Worm (Caenorhabditis elegans) whole organism, L1 larva: ENCODE data around the gene tag-123.

Experiments
- C16A3.4 ChIP-seq: fragments of 150-350 bp; optimal IDR thresholded peaks from 2 replicates; lab custom pipeline; 2014; ENCODE audit warnings: missing biosample characterization, missing genetic modification characterization
- Y116A8C.19 ChIP-seq: sonication (generic microtip); optimal IDR thresholded peaks from 2 replicates; lab custom pipeline; 2016; ENCODE audit warnings: missing compliant biosample characterization, missing genetic modification characterization, borderline replicate concordance
- aly-2 ChIP-seq: fragments of 150-350 bp; optimal IDR thresholded peaks from 2 replicates; lab custom pipeline; 2014; ENCODE audit warnings: missing biosample characterization, missing genetic modification characterization
- blmp-1 ChIP-seq: fragments of 150-350 bp; optimal IDR thresholded peaks from 2 replicates; lab custom pipeline; 2014; ENCODE audit warnings: missing biosample characterization, missing genetic modification characterization
- ceh-63 ChIP-seq: fragments of 200-800 bp; sonication (Bioruptor generic); optimal IDR thresholded peaks from 2 replicates; lab custom pipeline; 2018; ENCODE audit warnings: mild to moderate bottlenecking, missing genetic modification characterization, missing compliant biosample characterization
- ceh-88 ChIP-seq: fragments of 200-800 bp; sonication (Bioruptor generic); IDR thresholded peaks from 2 replicates; pipeline ENCODE4 v1.3.6; 2022; ENCODE audit warnings: missing genetic modification characterization, missing compliant biosample characterization
- dsc-1 ChIP-seq: sonication (generic microtip); optimal IDR thresholded peaks from 2 replicates; lab custom pipeline; 2016; ENCODE audit warnings: mild to moderate bottlenecking, missing genetic modification characterization, missing compliant biosample characterization
- efl-1 ChIP-seq, 4 experiments: fragments of 150-350 bp; optimal IDR thresholded peaks in 3 of 4; peaks in 1 of 4; 1 replicate in 1 of 4; 2 replicates in 3 of 4; lab custom pipeline; 2014; ENCODE audit warnings: missing biosample characterization in 2 of 4, missing genetic modification characterization in 2 of 4, missing genetic modification reagents in 2 of 4
- elt-2 ChIP-seq: sonication (generic microtip); optimal IDR thresholded peaks from 2 replicates; lab custom pipeline; 2016; ENCODE audit warnings: missing genetic modification characterization, mild to moderate bottlenecking, inconsistent platforms, missing compliant biosample characterization, missing genetic modification reagents
- fkh-10 ChIP-seq: sonication (generic microtip); optimal IDR thresholded peaks from 2 replicates; lab custom pipeline; 2017; ENCODE audit warnings: missing biosample characterization, missing genetic modification reagents, missing genetic modification characterization
- fkh-8 ChIP-seq: sonication (generic microtip); optimal IDR thresholded peaks from 2 replicates; lab custom pipeline; 2016; ENCODE audit warnings: mild to moderate bottlenecking, missing genetic modification characterization, missing compliant biosample characterization
- hlh-17 ChIP-seq: fragments of 200-800 bp; sonication (Bioruptor generic); optimal IDR thresholded peaks from 2 replicates; lab custom pipeline; 2018; ENCODE audit warnings: missing genetic modification characterization, mild to moderate bottlenecking, missing compliant biosample characterization, moderate library complexity, borderline replicate concordance
- jun-1 ChIP-seq: fragments of 150-350 bp; optimal IDR thresholded peaks from 2 replicates; lab custom pipeline; 2014; ENCODE audit warnings: missing biosample characterization, missing genetic modification reagents, missing genetic modification characterization
- lin-15B ChIP-seq: fragments of 150-350 bp; sonication (generic microtip); optimal IDR thresholded peaks from 3 replicates; lab custom pipeline; 2014; ENCODE audit warnings: missing biosample characterization, missing genetic modification characterization
- lin-35 ChIP-seq, 2 experiments: fragments of 150-350 bp; optimal IDR thresholded peaks; 2 replicates each; lab custom pipeline; 2014; ENCODE audit warnings: missing biosample characterization in 2 of 2, missing genetic modification characterization in 2 of 2, missing genetic modification reagents in 2 of 2
- mdl-1 ChIP-seq, 2 experiments: fragments of 150-350 bp; optimal IDR thresholded peaks; 2 replicates each; lab custom pipeline; 2014 to 2017; ENCODE audit warnings: missing biosample characterization in 2 of 2, missing genetic modification characterization in 2 of 2, inconsistent platforms in 1 of 2
- mep-1 ChIP-seq: fragments of 150-350 bp; optimal IDR thresholded peaks from 2 replicates; lab custom pipeline; 2014; ENCODE audit warnings: missing biosample characterization, missing genetic modification characterization
- nhr-12 ChIP-seq: sonication (generic microtip); optimal IDR thresholded peaks from 2 replicates; lab custom pipeline; 2017; ENCODE audit warnings: missing biosample characterization, missing genetic modification characterization
- nhr-20 ChIP-seq: sonication (generic microtip); optimal IDR thresholded peaks from 2 replicates; lab custom pipeline; 2016; ENCODE audit warnings: mild to moderate bottlenecking, missing genetic modification characterization, missing compliant biosample characterization
- nhr-237 ChIP-seq: fragments of 150-350 bp; optimal IDR thresholded peaks from 2 replicates; lab custom pipeline; 2014; ENCODE audit warnings: missing biosample characterization, missing genetic modification characterization
- nhr-71 ChIP-seq: sonication (generic microtip); optimal IDR thresholded peaks from 2 replicates; lab custom pipeline; 2016; ENCODE audit warnings: mild to moderate bottlenecking, missing genetic modification characterization, moderate library complexity, missing compliant biosample characterization
- nhr-76 ChIP-seq: sonication (generic microtip); optimal IDR thresholded peaks from 2 replicates; lab custom pipeline; 2017; ENCODE audit warnings: missing biosample characterization, missing genetic modification characterization
- nhr-77 ChIP-seq: fragments of 150-350 bp; optimal IDR thresholded peaks from 2 replicates; lab custom pipeline; 2014; ENCODE audit warnings: missing biosample characterization, missing genetic modification characterization
- nhr-90 ChIP-seq: sonication (generic microtip); optimal IDR thresholded peaks from 2 replicates; lab custom pipeline; 2016; ENCODE audit warnings: mild to moderate bottlenecking, missing genetic modification characterization, missing compliant biosample characterization; ENCODE audit not compliant: poor library complexity
- pax-3 ChIP-seq: fragments of 200-800 bp; sonication (Bioruptor generic); optimal IDR thresholded peaks from 2 replicates; lab custom pipeline; 2018; ENCODE audit warnings: mild to moderate bottlenecking, missing genetic modification characterization, moderate library complexity, missing compliant biosample characterization
- snu-23 ChIP-seq: sonication (generic microtip); optimal IDR thresholded peaks from 2 replicates; lab custom pipeline; 2016; ENCODE audit warnings: missing genetic modification characterization, missing compliant biosample characterization
- sup-37 ChIP-seq: fragments of 200-800 bp; sonication (Bioruptor generic); optimal IDR thresholded peaks from 2 replicates; lab custom pipeline; 2018; ENCODE audit warnings: mild to moderate bottlenecking, missing genetic modification characterization, missing compliant biosample characterization
- unc-86 ChIP-seq: sonication (generic microtip); optimal IDR thresholded peaks from 2 replicates; lab custom pipeline; 2016; ENCODE audit warnings: missing genetic modification characterization, missing compliant biosample characterization
- unc-98 ChIP-seq: fragments of 200-800 bp; sonication (Bioruptor generic); IDR thresholded peaks from 2 replicates; pipeline ENCODE4 v1.3.6; 2022; ENCODE audit warnings: missing genetic modification characterization, missing compliant biosample characterization
- xbp-1 ChIP-seq: sonication (generic microtip); optimal IDR thresholded peaks from 2 replicates; lab custom pipeline; 2016; ENCODE audit warnings: missing genetic modification characterization, missing compliant biosample characterization
- ztf-4 ChIP-seq: fragments of 150-350 bp; optimal IDR thresholded peaks from 2 replicates; lab custom pipeline; 2014; ENCODE audit warnings: missing biosample characterization, missing genetic modification characterization

Gene tag-123

ce11 chrX:8422020-8422419, at the start of gene tag-123 (continued):
- TF ChIP-seq hlh-17 (no peak), snu-23 (GFP tag; lab: Kevin White, UChicago) (peak; percentile 70), unc-86 (tag; lab: Kevin White, UChicago) (peak; percentile 33), nhr-76 (tag; lab: Kevin White, UChicago) (no peak), mep-1 (tag; lab: Kevin White, UChicago) (peak; percentile 63), unc-98 (GFP tag; lab: Robert Waterston, UW) (no peak), sup-37 (no peak), fkh-10 (GFP tag; lab: Kevin White, UChicago) (no peak), dsc-1 (tag; lab: Kevin White, UChicago) (peak; percentile 17), xbp-1 (tag; lab: Kevin White, UChicago) (peak; percentile 69), ztf-4 (no peak)

- TF ChIP-seq nhr-12, result no peak
- no peak for TF ChIP-seq jun-1 (tag; lab: Kevin White, UChicago)
- TF ChIP-seq unc-86 (tag; lab: Kevin White, UChicago), result peak; percentile 52
- no peak for TF ChIP-seq aly-2 (tag; lab: Kevin White, UChicago)
- TF ChIP-seq Y116A8C.19 (tag; lab: Kevin White, UChicago), result no peak
- no peak for TF ChIP-seq nhr-77 (tag; lab: Kevin White, UChicago)
- no peak for TF ChIP-seq nhr-237 (tag; lab: Kevin White, UChicago)
- TF ChIP-seq ceh-88 (GFP tag; lab: Robert Waterston, UW), result no peak
- TF ChIP-seq lin-35 (GFP tag; optimal IDR thresholded peaks at IDR 0.05; lab: Kevin White, UChicago), result peak in 1 of 2 experiments; percentile 41
- no peak for TF ChIP-seq fkh-8
- no peak for TF ChIP-seq pax-3
- TF ChIP-seq mdl-1 (tag; optimal IDR thresholded peaks at IDR 0.05; lab: Kevin White, UChicago), result peak in 1 of 2 experiments; percentile 33
- TF ChIP-seq efl-1 (optimal IDR thresholded peaks at IDR 0.05; lab: Kevin White, UChicago), result no peak
- peak in 1 of 2 experiments; percentile 31 for TF ChIP-seq efl-1 (GFP tag; optimal IDR thresholded peaks at IDR 0.05 in 1 of 2; lab: Kevin White, UChicago)
- TF ChIP-seq elt-2 (tag; lab: Kevin White, UChicago), result peak; percentile 95
- no peak for TF ChIP-seq C16A3.4 (tag; lab: Kevin White, UChicago)
- no peak for TF ChIP-seq lin-15B
- no peak for TF ChIP-seq nhr-20 (tag; lab: Kevin White, UChicago)
- peak; percentile 14 for TF ChIP-seq nhr-71 (tag; lab: Kevin White, UChicago)
- TF ChIP-seq, all 84 proteins: peak for 6
These were observed 48.4 kb upstream of the tag-123 start, which contains the start of gene mec-10 for ce11 chrX:8470126-8470772. TSS of gene mec-10 (minus strand) at chrX:8470314.

- TF ChIP-seq elt-2 (tag; lab: Kevin White, UChicago) (no peak), efl-1 (optimal IDR thresholded peaks at IDR 0.05; lab: Kevin White, UChicago) (no peak), efl-1 (GFP tag; optimal IDR thresholded peaks at IDR 0.05 in 1 of 2; lab: Kevin White, UChicago) (no peak), blmp-1 (peak; percentile 57)
These were observed 42.1 kb upstream of the tag-123 start for ce11 chrX:8463889-8464444.

- peak; percentile 54 for TF ChIP-seq elt-2 (tag; lab: Kevin White, UChicago)
- no peak for TF ChIP-seq efl-1 (optimal IDR thresholded peaks at IDR 0.05; lab: Kevin White, UChicago)
- TF ChIP-seq efl-1 (GFP tag; optimal IDR thresholded peaks at IDR 0.05 in 1 of 2; lab: Kevin White, UChicago), result peak in 1 of 2 experiments; percentile 68
- TF ChIP-seq nhr-90 (tag; lab: Kevin White, UChicago), result no peak
These were observed 41.3 kb upstream of the tag-123 start, which contains the start of gene F16F9.4 for ce11 chrX:8463085-8463645. TSS of gene F16F9.4 (minus strand) at chrX:8463360.

ce11 chrX:8460958-8461357, 39.1 kb upstream of the tag-123 start:
- peak; percentile 48 for TF ChIP-seq blmp-1
- no peak for TF ChIP-seq ceh-63
